Fruit fly (Drosophila melanogaster) whole organism, wandering third instar larva: ENCODE measurements around the gene Ran.
A peak's percentile ranks its signal among the peaks of the same experiment; 100 is the strongest.

ENCODE experiments used
- Abd-B ChIP-seq: fragments of >200 bp; optimal IDR thresholded peaks from 2 replicates; lab custom pipeline; 2017; ENCODE audit warnings: missing biosample characterization, missing genetic modification characterization
- CG9705 ChIP-seq: fragments of 200-800 bp; sonication (Bioruptor generic); optimal IDR thresholded peaks from 2 replicates; lab custom pipeline; 2018; ENCODE audit warnings: missing biosample characterization, mild to moderate bottlenecking, missing genetic modification characterization
- CrebA ChIP-seq: fragments of 200-800 bp; sonication (Bioruptor generic); optimal IDR thresholded peaks from 2 replicates; lab custom pipeline; 2016; ENCODE audit warnings: missing biosample characterization, mild to moderate bottlenecking, missing genetic modification characterization, borderline replicate concordance
- Dfd ChIP-seq: fragments of >200 bp; optimal IDR thresholded peaks from 2 replicates; lab custom pipeline; 2017; ENCODE audit warnings: missing biosample characterization, missing genetic modification characterization
- Dif ChIP-seq: fragments of 200-275, 200-300 bp; sonication (Bioruptor generic); optimal IDR thresholded peaks from 2 replicates; lab custom pipeline; 2018; ENCODE audit warnings: missing biosample characterization, missing genetic modification characterization; ENCODE audit not compliant: partially characterized antibody
- GATAd ChIP-seq: sonication (Bioruptor generic); optimal IDR thresholded peaks from 2 replicates; lab custom pipeline; 2016; ENCODE audit warnings: missing biosample characterization, missing genetic modification characterization
- HLH106 ChIP-seq: fragments of 200-800 bp; optimal IDR thresholded peaks from 3 replicates; lab custom pipeline; 2019; ENCODE audit warnings: missing biosample characterization, mild to moderate bottlenecking, missing genetic modification characterization, moderate library complexity
- Hnf4 ChIP-seq: fragments of 200-800 bp; sonication (Bioruptor generic); optimal IDR thresholded peaks from 2 replicates; lab custom pipeline; 2016; ENCODE audit warnings: missing biosample characterization, mild to moderate bottlenecking, missing genetic modification characterization
- Hr78 ChIP-seq: fragments of >200 bp; optimal IDR thresholded peaks from 2 replicates; lab custom pipeline; 2017; ENCODE audit warnings: missing biosample characterization, missing genetic modification characterization
- Hr83 ChIP-seq: fragments of 200-300 bp; sonication (Bioruptor generic); optimal IDR thresholded peaks from 2 replicates; lab custom pipeline; 2016; ENCODE audit warnings: missing biosample characterization, mild to moderate bottlenecking, missing genetic modification characterization, moderate library complexity; ENCODE audit not compliant: poor library complexity, severe bottlenecking
- Jra ChIP-seq: sonication (Bioruptor generic); optimal IDR thresholded peaks from 2 replicates; lab custom pipeline; 2016; ENCODE audit warnings: missing biosample characterization, missing genetic modification characterization
- Mio ChIP-seq: sonication (Bioruptor generic); optimal IDR thresholded peaks from 2 replicates; lab custom pipeline; 2016; ENCODE audit warnings: missing biosample characterization, missing genetic modification characterization
- Myc ChIP-seq: fragments of >200 bp; optimal IDR thresholded peaks from 2 replicates; lab custom pipeline; 2017
- N ChIP-seq: fragments of >200 bp; optimal IDR thresholded peaks from 2 replicates; lab custom pipeline; 2018; ENCODE audit warnings: missing biosample characterization, missing external identifiers, missing genetic modification characterization
- OdsH ChIP-seq: fragments of 200-800 bp; sonication (Bioruptor generic); optimal IDR thresholded peaks from 2 replicates; lab custom pipeline; 2016; ENCODE audit warnings: missing biosample characterization, mild to moderate bottlenecking, missing genetic modification characterization
- Rel ChIP-seq, 2 experiments: fragments of 200-800 bp; sonication (Bioruptor generic) in 1 of 2; optimal IDR thresholded peaks; 2 replicates in 1 of 2; 3 replicates in 1 of 2; lab custom pipeline; 2016 to 2019; ENCODE audit warnings: mild to moderate bottlenecking in 2 of 2, missing biosample characterization in 2 of 2, missing genetic modification characterization in 2 of 2, moderate library complexity in 1 of 2
- Sp1 ChIP-seq: fragments of 200-800 bp; sonication (Bioruptor generic); optimal IDR thresholded peaks from 3 replicates; lab custom pipeline; 2019; ENCODE audit warnings: missing biosample characterization, mild to moderate bottlenecking, missing genetic modification characterization, moderate library complexity
- Vsx2 ChIP-seq: fragments of 200-300, 225-300 bp; sonication (Bioruptor generic); optimal IDR thresholded peaks from 2 replicates; lab custom pipeline; 2018; ENCODE audit warnings: missing biosample characterization, missing genetic modification characterization; ENCODE audit not compliant: partially characterized antibody
- br ChIP-seq: fragments of 200-800 bp; sonication (Bioruptor generic); optimal IDR thresholded peaks from 2 replicates; lab custom pipeline; 2016; ENCODE audit warnings: missing biosample characterization, missing genetic modification characterization
- brk ChIP-seq: fragments of 200-800 bp; sonication (Bioruptor generic); optimal IDR thresholded peaks from 2 replicates; lab custom pipeline; 2016; ENCODE audit warnings: missing biosample characterization, mild to moderate bottlenecking, missing genetic modification characterization
- dl ChIP-seq, 2 experiments: fragments of 175-275, 200-275 bp in 1 of 2; fragments of 200-275 bp in 1 of 2; sonication (Bioruptor generic); optimal IDR thresholded peaks; lab custom pipeline; 2018; ENCODE audit warnings: mild to moderate bottlenecking in 2 of 2, missing biosample characterization in 2 of 2, missing genetic modification characterization in 2 of 2, moderate library complexity in 2 of 2; ENCODE audit not compliant: partially characterized antibody in 2 of 2, insufficient read depth in 1 of 2
- dmrt93B ChIP-seq: fragments of 200-800 bp; sonication (Bioruptor generic); optimal IDR thresholded peaks from 2 replicates; lab custom pipeline; 2018; ENCODE audit warnings: missing biosample characterization, mild to moderate bottlenecking, missing genetic modification characterization
- dsf ChIP-seq: sonication (Bioruptor generic); optimal IDR thresholded peaks from 2 replicates; lab custom pipeline; 2016; ENCODE audit warnings: missing biosample characterization, missing genetic modification characterization, borderline replicate concordance
- ey ChIP-seq: fragments of 200-800 bp; sonication (Bioruptor generic); optimal IDR thresholded peaks from 2 replicates; lab custom pipeline; 2016; ENCODE audit warnings: missing biosample characterization, missing genetic modification characterization
- foxo ChIP-seq, 2 experiments: fragments of 200-800 bp; sonication (Bioruptor generic); optimal IDR thresholded peaks; 2 replicates in 1 of 2; 3 replicates in 1 of 2; lab custom pipeline; 2016 to 2017; ENCODE audit warnings: missing biosample characterization in 2 of 2, missing genetic modification characterization in 2 of 2
- fru ChIP-seq: fragments of 200-800 bp; sonication (Bioruptor generic); optimal IDR thresholded peaks from 3 replicates; lab custom pipeline; 2016; ENCODE audit warnings: missing biosample characterization, mild to moderate bottlenecking, missing genetic modification characterization
- h ChIP-seq: fragments of 200-800 bp; sonication (Bioruptor generic); optimal IDR thresholded peaks from 3 replicates; lab custom pipeline; 2016; ENCODE audit warnings: missing biosample characterization, mild to moderate bottlenecking, missing genetic modification characterization
- jim ChIP-seq: fragments of 175-275, 200-325 bp; sonication (Bioruptor generic); optimal IDR thresholded peaks from 2 replicates; lab custom pipeline; 2016; ENCODE audit warnings: missing biosample characterization, mild to moderate bottlenecking, missing genetic modification characterization
- lola ChIP-seq: fragments of >200 bp; optimal IDR thresholded peaks from 2 replicates; lab custom pipeline; 2017; ENCODE audit warnings: missing biosample characterization, missing genetic modification characterization
- pan ChIP-seq: fragments of >200 bp; optimal IDR thresholded peaks from 2 replicates; lab custom pipeline; 2017
- psq ChIP-seq: fragments of 200-800 bp; sonication (Bioruptor generic); optimal IDR thresholded peaks from 3 replicates; lab custom pipeline; 2017; ENCODE audit warnings: missing biosample characterization, mild to moderate bottlenecking, missing genetic modification characterization, moderate library complexity
- rgr ChIP-seq: fragments of 200-800 bp; sonication (Bioruptor generic); optimal IDR thresholded peaks from 3 replicates; lab custom pipeline; 2016; ENCODE audit warnings: missing biosample characterization, mild to moderate bottlenecking, missing genetic modification characterization
- sage ChIP-seq: fragments of 200-800 bp; sonication (Bioruptor generic); optimal IDR thresholded peaks from 2 replicates; lab custom pipeline; 2016; ENCODE audit warnings: missing biosample characterization, mild to moderate bottlenecking, missing genetic modification characterization
- sv ChIP-seq: fragments of 200-800 bp; sonication (Bioruptor generic); optimal IDR thresholded peaks from 3 replicates; lab custom pipeline; 2016; ENCODE audit warnings: missing biosample characterization, missing genetic modification characterization
- tai ChIP-seq: sonication (Bioruptor generic); optimal IDR thresholded peaks from 2 replicates; lab custom pipeline; 2016; ENCODE audit warnings: missing biosample characterization, missing genetic modification characterization
- usp ChIP-seq: fragments of >200 bp; optimal IDR thresholded peaks from 2 replicates; lab custom pipeline; 2017; ENCODE audit warnings: missing biosample characterization, missing genetic modification characterization
- woc ChIP-seq: sonication (Bioruptor generic); optimal IDR thresholded peaks from 2 replicates; lab custom pipeline; 2016; ENCODE audit warnings: missing biosample characterization, mild to moderate bottlenecking, missing genetic modification characterization

The Ran gene

dm6 chrX:11136587-11137512 is 11.7 kb downstream of the Ran start, which contains the start of gene Klp10A:
Klp10A (minus strand) TSS chrX:11137118.
- no peak for TF ChIP-seq woc
- TF ChIP-seq Jra = no peak
- TF ChIP-seq Mio = no peak
- no peak for TF ChIP-seq Abd-B (GFP tag; lab: Kevin White, UChicago)
- no peak for TF ChIP-seq jim (GFP tag; lab: Kevin White, UChicago)
- no peak for TF ChIP-seq Hr83 (GFP tag; lab: Kevin White, UChicago)
- peak; percentile 21 for TF ChIP-seq br (GFP tag; lab: Kevin White, UChicago)
- TF ChIP-seq OdsH (GFP tag; lab: Kevin White, UChicago) = no peak
- TF ChIP-seq HLH106 (tag; lab: Kevin White, UChicago) = peak; percentile 38
- TF ChIP-seq dmrt93B (GFP tag; lab: Kevin White, UChicago) = no peak
- no peak for TF ChIP-seq ey (GFP tag; lab: Kevin White, UChicago)
- peak; percentile 28 for TF ChIP-seq N
- peak in 1 of 2 experiments; percentile 56 for TF ChIP-seq foxo (GFP tag; optimal IDR thresholded peaks at IDR 0.05; lab: Kevin White, UChicago)
- no peak for TF ChIP-seq CrebA (GFP tag; lab: Kevin White, UChicago)
- TF ChIP-seq rgr (GFP tag; lab: Kevin White, UChicago) = peak; percentile 51
- no peak for TF ChIP-seq Sp1 (GFP tag; lab: Kevin White, UChicago)
- TF ChIP-seq Rel (GFP tag; optimal IDR thresholded peaks at IDR 0.05; lab: Kevin White, UChicago) = no peak
- peak; percentile 22 for TF ChIP-seq Rel (tag; optimal IDR thresholded peaks at IDR 0.05; lab: Kevin White, UChicago)
- TF ChIP-seq brk (GFP tag; lab: Kevin White, UChicago) = no peak
- TF ChIP-seq tai (GFP tag; lab: Kevin White, UChicago) = no peak
- no peak for TF ChIP-seq usp
- no peak for TF ChIP-seq GATAd
- TF ChIP-seq dsf = no peak
- no peak for TF ChIP-seq sage (GFP tag; lab: Kevin White, UChicago)
- no peak for TF ChIP-seq Hnf4 (GFP tag; lab: Kevin White, UChicago)
- no peak for TF ChIP-seq Vsx2
- TF ChIP-seq CG9705 (GFP tag; lab: Kevin White, UChicago) = no peak
- TF ChIP-seq Hr78 (GFP tag; lab: Kevin White, UChicago) = no peak
- TF ChIP-seq sv (GFP tag; lab: Kevin White, UChicago) = no peak
- TF ChIP-seq lola = no peak
- TF ChIP-seq pan (lab: Kevin White, UChicago) = no peak
- TF ChIP-seq fru (GFP tag; lab: Kevin White, UChicago) = peak; percentile 36
- TF ChIP-seq psq = no peak
- TF ChIP-seq dl (GFP tag; optimal IDR thresholded peaks at IDR 0.05; lab: Kevin White, UChicago; ENCODE audit: insufficient read depth in 1 of 2, partially characterized antibody in 2 of 2) = no peak
- peak; percentile 25 for TF ChIP-seq Myc (lab: Kevin White, UChicago)
- TF ChIP-seq h = no peak
- no peak for TF ChIP-seq Dif
- TF ChIP-seq Dfd (GFP tag; lab: Kevin White, UChicago) = no peak
- TF ChIP-seq, all 38 proteins: peak for 8

DNA sequence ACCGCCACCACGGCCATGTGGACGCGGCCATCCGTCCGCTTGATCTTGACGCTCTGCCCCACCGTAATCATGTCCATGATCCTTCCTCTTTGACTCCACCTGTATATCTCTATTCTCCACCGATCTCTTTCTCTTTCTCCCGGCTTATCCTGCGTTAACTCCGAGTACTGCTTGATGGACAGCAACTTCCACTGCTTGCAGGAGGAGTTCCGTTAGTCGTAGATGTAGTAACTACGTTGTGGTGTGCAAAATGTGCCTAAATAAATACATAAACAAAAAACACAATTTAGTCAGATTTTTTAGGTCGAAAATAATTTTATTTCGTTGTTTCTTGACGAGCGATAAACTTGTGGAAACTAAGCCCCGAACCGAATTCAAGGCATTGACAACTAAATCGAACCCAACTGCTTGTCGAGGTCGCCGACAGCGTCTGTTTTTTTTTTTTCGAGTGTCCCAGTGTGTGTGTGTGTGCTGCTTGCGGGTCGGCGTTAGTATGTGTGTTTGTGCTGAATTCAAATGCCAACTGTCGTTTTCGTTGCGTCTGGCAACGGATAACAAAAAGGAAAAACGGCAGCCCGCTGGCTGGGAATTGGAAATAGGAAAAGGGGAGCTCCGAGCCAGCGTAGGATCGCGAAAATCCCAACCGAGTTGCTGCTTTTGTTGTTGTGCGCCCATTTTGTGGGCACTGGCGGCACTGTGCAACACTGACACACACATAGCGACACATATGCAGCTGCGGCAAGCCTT is 12.5 kb downstream of the Ran start:
- TF ChIP-seq foxo (GFP tag; optimal IDR thresholded peaks at IDR 0.05; lab: Kevin White, UChicago) = no peak
- no peak for TF ChIP-seq Hr78 (GFP tag; lab: Kevin White, UChicago)
- no peak for TF ChIP-seq HLH106 (tag; lab: Kevin White, UChicago)
- TF ChIP-seq jim (GFP tag; lab: Kevin White, UChicago) = no peak
- no peak for TF ChIP-seq h
- no peak for TF ChIP-seq Hr83 (GFP tag; lab: Kevin White, UChicago)
- TF ChIP-seq Vsx2 = no peak
